Worm (Caenorhabditis elegans): ENCODE results near the gene T28A11.3.

T28A11.3 gene

ce11 chrV:3267950-3268349 lies 7.2 kb upstream of the T28A11.3 start, which contains the start of gene T28A11.18:
Gene T28A11.18 (minus strand): TSS chrV:3268050.
- TF ChIP-seq pqm-1 (tag; optimal IDR thresholded peaks at IDR 0.05) (no peak), ceh-9 (tag; optimal IDR thresholded peaks at IDR 0.05) (no peak)

ce11 chrV:3269407-3269806 lies 5.7 kb upstream of the T28A11.3 start, which contains the start of gene T28A11.19:
Gene T28A11.19 (minus strand): TSS chrV:3269514.
- TF ChIP-seq ceh-16 (tag; optimal IDR thresholded peaks at IDR 0.05) (no peak), sea-2 (GFP tag; optimal IDR thresholded peaks at IDR 0.05) (no peak), ceh-9 (tag; optimal IDR thresholded peaks at IDR 0.05) (no peak), nhr-76 (tag; optimal IDR thresholded peaks at IDR 0.05) (no peak)

- TF ChIP-seq nhr-25 (tag; optimal IDR thresholded peaks at IDR 0.05): no peak
- no peak for TF ChIP-seq lin-15B (tag; optimal IDR thresholded peaks at IDR 0.05)
- no peak for TF ChIP-seq nhr-28 (tag; optimal IDR thresholded peaks at IDR 0.05)
- no peak for TF ChIP-seq ceh-16 (tag; optimal IDR thresholded peaks at IDR 0.05)
- no peak for TF ChIP-seq fos-1 (tag; optimal IDR thresholded peaks at IDR 0.05)
- TF ChIP-seq ztf-4 (tag; optimal IDR thresholded peaks at IDR 0.05): no peak
- no peak for TF ChIP-seq egl-27 (tag; optimal IDR thresholded peaks at IDR 0.05)
- no peak for TF ChIP-seq lsy-12 (tag; optimal IDR thresholded peaks at IDR 0.05)
- TF ChIP-seq nhr-237 (tag; optimal IDR thresholded peaks at IDR 0.05): no peak
- TF ChIP-seq nhr-23 (tag; optimal IDR thresholded peaks at IDR 0.05): no peak
- TF ChIP-seq pqm-1 (tag; optimal IDR thresholded peaks at IDR 0.05): no peak
- TF ChIP-seq unc-62 (GFP tag; optimal IDR thresholded peaks at IDR 0.05): no peak
- no peak for TF ChIP-seq pha-4 (tag; optimal IDR thresholded peaks at IDR 0.05)
Measured at ce11 chrV:3273156-3273555, 2.0 kb upstream of the T28A11.3 start, which contains the start of gene T28A11.20. Gene T28A11.20 (minus strand): TSS chrV:3273256.

ce11 chrV:3273577-3274100 lies 1.5 kb upstream of the T28A11.3 start, which contains the start of gene T28A11.4:
Gene T28A11.4 (plus strand): TSS chrV:3274050.
- TF ChIP-seq snpc-4 (tag; optimal IDR thresholded peaks at IDR 0.05) (no peak), elt-1 (tag; optimal IDR thresholded peaks at IDR 0.05) (no peak), unc-39 (tag; optimal IDR thresholded peaks at IDR 0.05) (no peak), ceh-82 (tag; optimal IDR thresholded peaks at IDR 0.05) (no peak), daf-12 (tag; optimal IDR thresholded peaks at IDR 0.05) (no peak), ceh-28 (tag; optimal IDR thresholded peaks at IDR 0.05) (no peak), hmg-11 (tag; optimal IDR thresholded peaks at IDR 0.05) (no peak), nhr-76 (tag; optimal IDR thresholded peaks at IDR 0.05) (no peak), mml-1 (tag; optimal IDR thresholded peaks at IDR 0.05) (no peak), lsy-12 (tag; optimal IDR thresholded peaks at IDR 0.05) (no peak), fkh-10 (GFP tag; optimal IDR thresholded peaks at IDR 0.05) (no peak), zag-1 (tag; optimal IDR thresholded peaks at IDR 0.05) (no peak), nhr-12 (tag; optimal IDR thresholded peaks at IDR 0.05) (no peak)

ce11 chrV:3276184-3276583 lies 1.1 kb downstream of the T28A11.3 start:
- no peak for TF ChIP-seq skn-1 (tag; optimal IDR thresholded peaks at IDR 0.05)
- peak; percentile 32 for TF ChIP-seq lin-39 (tag; optimal IDR thresholded peaks at IDR 0.05)
- peak; percentile 26 for TF ChIP-seq egl-5 (tag; optimal IDR thresholded peaks at IDR 0.05)
- no peak for TF ChIP-seq mdl-1 (tag; optimal IDR thresholded peaks at IDR 0.05)
- TF ChIP-seq nhr-11 (tag; optimal IDR thresholded peaks at IDR 0.05): no peak
- TF ChIP-seq zag-1 (tag; optimal IDR thresholded peaks at IDR 0.05): no peak

ce11 chrV:3278101-3278639 lies 3.0 kb downstream of the T28A11.3 start, which contains the start of gene fbxa-64:
Gene fbxa-64 (minus strand): TSS chrV:3278151.
- TF ChIP-seq sea-2 (GFP tag; optimal IDR thresholded peaks at IDR 0.05) (no peak), hmg-11 (tag; optimal IDR thresholded peaks at IDR 0.05) (peak; percentile 29), ceh-9 (tag; optimal IDR thresholded peaks at IDR 0.05) (no peak), unc-62 (GFP tag; optimal IDR thresholded peaks at IDR 0.05) (no peak), daf-12 (tag; optimal IDR thresholded peaks at IDR 0.05) (no peak), nhr-25 (tag; optimal IDR thresholded peaks at IDR 0.05) (no peak), nhr-67 (tag; optimal IDR thresholded peaks at IDR 0.05) (no peak), zag-1 (tag; optimal IDR thresholded peaks at IDR 0.05) (no peak)

All from whole organism, L3 larva.